In the genomic region with DNA sequence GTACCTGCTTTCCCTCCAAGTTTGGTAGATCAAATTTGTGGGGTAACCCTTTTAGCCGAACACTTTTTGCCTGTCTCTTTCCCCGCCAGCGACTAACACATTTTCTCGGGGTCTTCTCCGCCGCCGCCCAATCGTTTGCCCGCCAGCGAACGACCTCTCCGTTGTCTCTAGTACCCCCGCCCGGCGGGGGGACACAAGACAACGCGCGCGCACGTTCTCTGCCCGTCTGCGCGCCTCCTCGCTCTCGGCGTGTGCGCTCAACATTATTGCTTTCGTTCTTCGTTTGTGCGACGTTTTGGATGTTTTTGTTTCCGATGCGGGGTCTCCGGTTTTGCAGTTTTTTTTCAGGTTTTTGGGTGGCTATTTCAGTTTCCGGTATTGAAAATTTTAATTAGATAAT, we compare ENCODE assay signal across 2 worm cellular contexts.
TF ChIP-seq lines count a peak whose summit lies in the region.

No protein-coding gene starts in this region.

TF ChIP-seq in whole organism, L4 larva, 104 proteins besides CTCF, POLR2A, EP300 and RAD21 (continued from another document):
- TF ChIP-seq lin-15B (tag; optimal IDR thresholded peaks at IDR 0.05; lab: Kevin White, UChicago) (no peak), hlh-11 (tag; optimal IDR thresholded peaks at IDR 0.05; lab: Kevin White, UChicago) (peak; percentile 31), spr-1 (tag; optimal IDR thresholded peaks at IDR 0.05; lab: Kevin White, UChicago) (peak; percentile 14), jun-1 (tag; optimal IDR thresholded peaks at IDR 0.05; lab: Kevin White, UChicago) (no peak), hmg-1.1 (GFP tag; IDR thresholded peaks at IDR 0.05; lab: Robert Waterston, UW) (peak; percentile 75), egl-27 (tag; optimal IDR thresholded peaks at IDR 0.05; lab: Kevin White, UChicago) (no peak), pha-4 (GFP tag; IDR thresholded peaks at IDR 0.05; lab: Robert Waterston, UW) (no peak), pha-4 (tag; optimal IDR thresholded peaks at IDR 0.05; lab: Kevin White, UChicago) (no peak), lin-13 (GFP tag; optimal IDR thresholded peaks at IDR 0.05; lab: Kevin White, UChicago) (peak; percentile 46), ztf-11 (tag; optimal IDR thresholded peaks at IDR 0.05; lab: Kevin White, UChicago) (no peak), dmd-6 (GFP tag; IDR thresholded peaks at IDR 0.05; lab: Robert Waterston, UW) (peak; percentile 12; the same call in 1 of the 2 replicates), madf-9 (GFP tag; conservative IDR thresholded peaks at IDR 0.05; lab: Robert Waterston, UW) (0 out of 2 replicates have a peak, but pooled peaks have one; percentile 19), pqm-1 (tag; optimal IDR thresholded peaks at IDR 0.05; lab: Kevin White, UChicago) (no peak), attf-4 (tag; optimal IDR thresholded peaks at IDR 0.05; lab: Kevin White, UChicago) (no peak)
TF ChIP-seq in whole organism, L4 larva: peak in this region for 15.

TF ChIP-seq in whole organism, late embryonic, 69 proteins besides CTCF, POLR2A, EP300 and RAD21 (continued from another document):
- TF ChIP-seq hlh-6 (tag; optimal IDR thresholded peaks at IDR 0.05; lab: Kevin White, UChicago) (no peak), pha-2 (tag; optimal IDR thresholded peaks at IDR 0.05; lab: Kevin White, UChicago) (no peak), unc-3 (GFP tag; conservative IDR thresholded peaks at IDR 0.05; lab: Robert Waterston, UW) (no peak), unc-3 (tag; optimal IDR thresholded peaks at IDR 0.05; lab: Kevin White, UChicago) (no peak), ceh-9 (tag; optimal IDR thresholded peaks at IDR 0.05; lab: Kevin White, UChicago) (no peak), ceh-24 (tag; optimal IDR thresholded peaks at IDR 0.05; lab: Kevin White, UChicago) (no peak), tbx-7 (tag; optimal IDR thresholded peaks at IDR 0.05; lab: Kevin White, UChicago) (no peak), odd-2 (tag; optimal IDR thresholded peaks at IDR 0.05; lab: Kevin White, UChicago) (no peak), madf-2 (tag; optimal IDR thresholded peaks at IDR 0.05; lab: Kevin White, UChicago) (no peak), ztf-16 (tag; optimal IDR thresholded peaks at IDR 0.05; lab: Kevin White, UChicago) (no peak), nfya-1 (tag; optimal IDR thresholded peaks at IDR 0.05; lab: Kevin White, UChicago) (peak; percentile 67), elt-4 (tag; optimal IDR thresholded peaks at IDR 0.05; lab: Kevin White, UChicago) (no peak), ceh-22 (tag; optimal IDR thresholded peaks at IDR 0.05; lab: Kevin White, UChicago) (no peak), K02D7.2 (tag; optimal IDR thresholded peaks at IDR 0.05; lab: Kevin White, UChicago) (no peak), fkh-10 (GFP tag; optimal IDR thresholded peaks at IDR 0.05; lab: Kevin White, UChicago) (no peak), zip-5 (tag; optimal IDR thresholded peaks at IDR 0.05; lab: Kevin White, UChicago) (no peak), sox-2 (GFP tag; IDR thresholded peaks at IDR 0.05; lab: Robert Waterston, UW) (no peak), unc-86 (tag; optimal IDR thresholded peaks at IDR 0.05; lab: Kevin White, UChicago) (no peak), hlh-15 (tag; optimal IDR thresholded peaks at IDR 0.05; lab: Kevin White, UChicago) (no peak), ceh-6 (GFP tag; optimal IDR thresholded peaks at IDR 0.05; lab: Kevin White, UChicago) (no peak), ceh-18 (tag; optimal IDR thresholded peaks at IDR 0.05; lab: Kevin White, UChicago) (peak; percentile 16), pat-9 (tag; optimal IDR thresholded peaks at IDR 0.05; lab: Kevin White, UChicago) (no peak), hlh-8 (tag; optimal IDR thresholded peaks at IDR 0.05; lab: Kevin White, UChicago) (no peak), ama-1 (optimal IDR thresholded peaks at IDR 0.05; lab: Kevin White, UChicago) (no peak), C08G9.2 (tag; optimal IDR thresholded peaks at IDR 0.05; lab: Kevin White, UChicago) (peak; percentile 46), rnt-1 (tag; optimal IDR thresholded peaks at IDR 0.05; lab: Kevin White, UChicago) (no peak), gmeb-2 (tag; optimal IDR thresholded peaks at IDR 0.05; lab: Kevin White, UChicago) (no peak), pqm-1 (tag; optimal IDR thresholded peaks at IDR 0.05; lab: Kevin White, UChicago) (no peak), ceh-34 (tag; optimal IDR thresholded peaks at IDR 0.05; lab: Kevin White, UChicago) (peak; percentile 45), pha-4 (tag; optimal IDR thresholded peaks at IDR 0.05; lab: Kevin White, UChicago) (no peak), ceh-19 (GFP tag; optimal IDR thresholded peaks at IDR 0.05; lab: Kevin White, UChicago) (peak; percentile 0), ceh-14 (tag; optimal IDR thresholded peaks at IDR 0.05; lab: Kevin White, UChicago) (peak; percentile 66), ceh-2 (tag; optimal IDR thresholded peaks at IDR 0.05; lab: Kevin White, UChicago) (no peak), Y22D7AL.16 (tag; optimal IDR thresholded peaks at IDR 0.05; lab: Kevin White, UChicago) (no peak), nhr-232 (tag; optimal IDR thresholded peaks at IDR 0.05; lab: Kevin White, UChicago) (peak; percentile 24), dve-1 (tag; optimal IDR thresholded peaks at IDR 0.05; lab: Kevin White, UChicago) (no peak), C38D4.7 (GFP tag; optimal IDR thresholded peaks at IDR 0.05; lab: Kevin White, UChicago) (no peak), pros-1 (tag; optimal IDR thresholded peaks at IDR 0.05; lab: Kevin White, UChicago) (peak; percentile 60), unc-42 (tag; optimal IDR thresholded peaks at IDR 0.05; lab: Kevin White, UChicago) (peak; percentile 58), fax-1 (tag; optimal IDR thresholded peaks at IDR 0.05; lab: Kevin White, UChicago) (no peak)
